Worm (Caenorhabditis elegans): ENCODE results near the gene ZK105.13.

- TF ChIP-seq Y116A8C.19 (tag; optimal IDR thresholded peaks at IDR 0.05; ENCODE audit: borderline replicate concordance) (no peak), fkh-10 (GFP tag; optimal IDR thresholded peaks at IDR 0.05) (no peak), pqm-1 (tag; optimal IDR thresholded peaks at IDR 0.05) (no peak), lsy-2 (tag; optimal IDR thresholded peaks at IDR 0.05) (no peak), F16B12.6 (tag; optimal IDR thresholded peaks at IDR 0.05) (no peak), sox-4 (tag; optimal IDR thresholded peaks at IDR 0.05) (no peak), irx-1 (tag; optimal IDR thresholded peaks at IDR 0.05) (no peak), mdl-1 (tag; optimal IDR thresholded peaks at IDR 0.05) (no peak), dsc-1 (tag; optimal IDR thresholded peaks at IDR 0.05) (no peak), ets-5 (GFP tag; IDR thresholded peaks at IDR 0.05) (no peak), nhr-12 (tag; optimal IDR thresholded peaks at IDR 0.05) (no peak), lin-14 (GFP tag; optimal IDR thresholded peaks at IDR 0.05) (no peak)
Observed at ce11 chrV:7672258-7672657, 40.7 kb downstream of the ZK105.13 start, which contains the start of gene C12D5.4.
